Worm (Caenorhabditis elegans) whole organism, L3 larva: Measurements from ENCODE around the gene ptp-4A2.
A peak's percentile ranks its signal among the peaks of the same experiment; 100 is the strongest.

Experiments used
- R02D3.7 ChIP-seq: fragments of 150-350 bp; optimal IDR thresholded peaks from 2 replicates; lab custom pipeline; 2014; ENCODE audit warnings: missing biosample characterization, missing genetic modification characterization
- aly-2 ChIP-seq: fragments of 150-350 bp; optimal IDR thresholded peaks from 2 replicates; lab custom pipeline; 2014; ENCODE audit warnings: missing biosample characterization, missing genetic modification characterization
- ama-1 ChIP-seq: fragments of 150-350 bp; optimal IDR thresholded peaks from 2 replicates; lab custom pipeline; 2018
- ceh-16 ChIP-seq: sonication (generic microtip); optimal IDR thresholded peaks from 2 replicates; lab custom pipeline; 2017; ENCODE audit warnings: missing biosample characterization, missing genetic modification characterization
- ceh-82 ChIP-seq: fragments of 150-350 bp; optimal IDR thresholded peaks from 2 replicates; lab custom pipeline; 2014; ENCODE audit warnings: missing biosample characterization, missing genetic modification characterization
- ceh-9 ChIP-seq: sonication (generic microtip); optimal IDR thresholded peaks from 2 replicates; lab custom pipeline; 2018; ENCODE audit warnings: missing biosample characterization, missing genetic modification characterization
- egl-27 ChIP-seq: sonication (generic microtip); optimal IDR thresholded peaks from 4 replicates; lab custom pipeline; 2017; ENCODE audit warnings: missing biosample characterization, missing genetic modification reagents, missing genetic modification characterization
- egl-5 ChIP-seq: fragments of 150-350 bp; optimal IDR thresholded peaks from 2 replicates; lab custom pipeline; 2017; ENCODE audit warnings: missing biosample characterization, missing genetic modification reagents, missing genetic modification characterization, inconsistent platforms
- elt-1 ChIP-seq: fragments of 150-350 bp; optimal IDR thresholded peaks from 2 replicates; lab custom pipeline; 2014; ENCODE audit warnings: missing biosample characterization, missing genetic modification characterization
- elt-2 ChIP-seq: sonication (generic microtip); optimal IDR thresholded peaks from 2 replicates; lab custom pipeline; 2016; ENCODE audit warnings: missing genetic modification reagents, mild to moderate bottlenecking, missing genetic modification characterization, missing compliant biosample characterization
- eor-1 ChIP-seq, 2 experiments: fragments of 150-350 bp; optimal IDR thresholded peaks; 2 replicates each; lab custom pipeline; 2014 to 2018; ENCODE audit warnings: missing biosample characterization in 2 of 2, missing genetic modification characterization in 2 of 2
- fkh-2 ChIP-seq: fragments of 150-350 bp; optimal IDR thresholded peaks from 2 replicates; lab custom pipeline; 2014; ENCODE audit warnings: missing biosample characterization, missing genetic modification reagents, missing genetic modification characterization
- fos-1 ChIP-seq: fragments of 150-350 bp; optimal IDR thresholded peaks from 2 replicates; lab custom pipeline; 2014; ENCODE audit warnings: missing biosample characterization, missing genetic modification characterization
- hmg-11 ChIP-seq: sonication (generic microtip); optimal IDR thresholded peaks from 2 replicates; lab custom pipeline; 2016; ENCODE audit warnings: missing genetic modification characterization, missing compliant biosample characterization
- jun-1 ChIP-seq: fragments of 150-350 bp; optimal IDR thresholded peaks from 2 replicates; lab custom pipeline; 2014; ENCODE audit warnings: missing biosample characterization, missing genetic modification reagents, missing genetic modification characterization
- lin-15B ChIP-seq: fragments of 150-350 bp; optimal IDR thresholded peaks from 2 replicates; lab custom pipeline; 2014; ENCODE audit warnings: missing biosample characterization, missing genetic modification characterization
- lin-39 ChIP-seq: fragments of 150-350 bp; optimal IDR thresholded peaks from 2 replicates; lab custom pipeline; 2018; ENCODE audit warnings: missing biosample characterization, missing genetic modification reagents, missing genetic modification characterization
- mml-1 ChIP-seq: fragments of 150-350 bp; sonication (generic microtip); optimal IDR thresholded peaks from 3 replicates; lab custom pipeline; 2014; ENCODE audit warnings: missing biosample characterization, missing genetic modification characterization
- nhr-11 ChIP-seq: fragments of 150-350 bp; optimal IDR thresholded peaks from 2 replicates; lab custom pipeline; 2014; ENCODE audit warnings: missing biosample characterization, missing genetic modification characterization
- nhr-23 ChIP-seq: fragments of 150-350 bp; optimal IDR thresholded peaks from 2 replicates; lab custom pipeline; 2014; ENCODE audit warnings: missing biosample characterization, missing genetic modification reagents, missing genetic modification characterization
- nhr-237 ChIP-seq: fragments of 150-350 bp; optimal IDR thresholded peaks from 2 replicates; lab custom pipeline; 2014; ENCODE audit warnings: missing biosample characterization, missing genetic modification characterization
- nhr-28 ChIP-seq: fragments of 150-350 bp; optimal IDR thresholded peaks from 2 replicates; lab custom pipeline; 2014; ENCODE audit warnings: missing biosample characterization, missing genetic modification characterization
- nhr-67 ChIP-seq: fragments of 150-350 bp; optimal IDR thresholded peaks from 2 replicates; lab custom pipeline; 2014; ENCODE audit warnings: missing biosample characterization, missing genetic modification characterization
- nhr-77 ChIP-seq: fragments of 150-350 bp; optimal IDR thresholded peaks from 2 replicates; lab custom pipeline; 2014; ENCODE audit warnings: missing biosample characterization, missing genetic modification characterization
- pha-4 ChIP-seq: fragments of 150-350 bp; optimal IDR thresholded peaks from 2 replicates; lab custom pipeline; 2014; ENCODE audit warnings: missing biosample characterization, missing genetic modification reagents, missing genetic modification characterization
- pqm-1 ChIP-seq: fragments of 150-350 bp; optimal IDR thresholded peaks from 2 replicates; lab custom pipeline; 2017; ENCODE audit warnings: missing biosample characterization, missing genetic modification characterization, inconsistent platforms
- unc-62 ChIP-seq: fragments of 150-350 bp; sonication (generic microtip); optimal IDR thresholded peaks from 4 replicates; lab custom pipeline; 2014; ENCODE audit warnings: missing biosample characterization, missing genetic modification reagents, missing genetic modification characterization

Gene ptp-4A2

DNA sequence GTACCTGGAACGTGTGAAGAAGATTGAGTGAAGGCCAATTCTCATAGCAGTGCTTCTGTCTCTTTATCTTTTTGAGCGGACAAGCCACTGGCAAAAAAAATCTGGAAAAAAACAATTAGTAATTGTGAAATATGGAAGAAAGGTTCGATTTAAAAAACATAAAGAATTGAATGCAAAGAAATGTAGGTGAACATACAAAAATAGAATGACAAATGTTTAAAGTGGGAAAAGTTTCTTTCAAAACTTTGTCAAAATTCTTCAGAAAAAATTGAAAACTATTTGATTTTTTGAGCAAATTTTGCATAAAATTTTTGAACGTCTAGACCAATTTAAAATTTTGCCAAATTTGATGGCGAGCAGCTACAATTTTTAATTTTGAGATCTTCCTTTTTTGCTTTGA lies at the start of gene ptp-4A2:
Gene ptp-4A2 (minus strand): TSS at position 101 of the 400 bp plus-strand sequence.
- TF ChIP-seq ceh-82 (tag; lab: Kevin White, UChicago) (no peak), jun-1 (tag; lab: Kevin White, UChicago) (no peak), ceh-9 (tag; lab: Kevin White, UChicago) (no peak), ama-1 (lab: Kevin White, UChicago) (no peak), fkh-2 (tag; lab: Kevin White, UChicago) (no peak), nhr-237 (tag; lab: Kevin White, UChicago) (no peak)
- TF ChIP-seq, all 47 proteins: peak for 0

- TF ChIP-seq nhr-28 (tag; lab: Kevin White, UChicago) (no peak), ceh-9 (tag; lab: Kevin White, UChicago) (no peak), mml-1 (tag; lab: Kevin White, UChicago) (no peak), ceh-16 (no peak), nhr-77 (tag; lab: Kevin White, UChicago) (no peak), pqm-1 (no peak), elt-1 (tag; lab: Kevin White, UChicago) (no peak), aly-2 (tag; lab: Kevin White, UChicago) (no peak), hmg-11 (tag; lab: Kevin White, UChicago) (no peak), nhr-67 (tag; lab: Kevin White, UChicago) (no peak), eor-1 (tag; optimal IDR thresholded peaks at IDR 0.05; lab: Kevin White, UChicago) (no peak), elt-2 (tag; lab: Kevin White, UChicago) (no peak)
- TF ChIP-seq, all 47 proteins: peak for 0
Observed at ce11 chrX:3991652-3992051, 48.5 kb upstream of the ptp-4A2 start.

DNA sequence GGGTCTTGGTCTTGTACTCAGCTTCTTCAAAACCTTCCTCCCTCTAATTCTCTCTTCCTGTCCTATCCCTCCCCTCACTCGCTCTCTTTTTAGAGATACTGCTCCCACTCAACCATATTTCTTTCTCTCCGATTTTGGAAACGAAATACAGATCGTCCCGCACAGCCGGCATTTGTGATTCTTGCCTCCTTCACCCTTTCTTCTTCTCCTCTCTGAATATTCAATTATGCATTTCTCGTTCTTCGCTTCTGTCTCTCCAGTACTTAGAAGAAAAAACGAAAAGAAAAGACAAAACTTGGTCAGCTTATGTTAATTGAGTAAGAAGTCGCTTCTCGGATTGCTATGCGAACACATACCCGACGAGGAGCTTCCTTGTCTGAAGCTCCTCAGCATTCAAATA lies 47.8 kb upstream of the ptp-4A2 start:
- no peak for TF ChIP-seq nhr-23
- no peak for TF ChIP-seq unc-62 (GFP tag; lab: Kevin White, UChicago)
- no peak for TF ChIP-seq egl-5 (tag; lab: Kevin White, UChicago)
- TF ChIP-seq ceh-9 (tag; lab: Kevin White, UChicago): no peak
- TF ChIP-seq eor-1 (tag; optimal IDR thresholded peaks at IDR 0.05; lab: Kevin White, UChicago): no peak
- no peak for TF ChIP-seq jun-1 (tag; lab: Kevin White, UChicago)

DNA sequence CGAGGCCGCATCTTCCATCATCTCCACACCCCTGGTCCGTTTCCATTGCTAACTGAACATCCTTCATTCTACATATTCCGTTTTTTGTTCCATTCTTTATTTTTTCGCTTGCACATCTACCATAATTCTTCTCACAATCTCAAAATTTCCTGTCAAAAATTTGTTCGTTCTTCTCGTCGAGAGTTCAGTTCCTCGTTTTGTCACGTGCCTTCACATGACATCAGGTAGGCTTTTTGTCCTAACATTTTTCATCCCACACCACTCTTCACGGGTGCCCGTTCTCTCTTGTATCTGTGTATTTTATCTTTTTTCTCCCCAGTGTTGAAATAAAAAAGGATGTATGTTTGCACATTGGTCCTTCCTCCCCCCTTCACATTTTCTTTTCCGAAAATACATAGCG lies 47.4 kb upstream of the ptp-4A2 start:
- TF ChIP-seq pha-4 (tag; lab: Kevin White, UChicago) (peak; percentile 80), lin-15B (tag; lab: Kevin White, UChicago) (no peak)

- peak; percentile 24 for TF ChIP-seq lin-39 (tag; lab: Kevin White, UChicago)
- TF ChIP-seq unc-62 (GFP tag; lab: Kevin White, UChicago): no peak
- TF ChIP-seq, all 47 proteins: peak for 1
Observed at ce11 chrX:3988575-3988974, 45.5 kb upstream of the ptp-4A2 start.

ce11 chrX:3982370-3982769 lies 39.3 kb upstream of the ptp-4A2 start:
- no peak for TF ChIP-seq R02D3.7
- peak; percentile 24 for TF ChIP-seq fos-1 (tag; lab: Kevin White, UChicago)
- no peak for TF ChIP-seq eor-1 (tag; optimal IDR thresholded peaks at IDR 0.05; lab: Kevin White, UChicago)
- no peak for TF ChIP-seq aly-2 (tag; lab: Kevin White, UChicago)
- TF ChIP-seq lin-39 (tag; lab: Kevin White, UChicago): no peak
- peak; percentile 55 for TF ChIP-seq pha-4 (tag; lab: Kevin White, UChicago)

DNA sequence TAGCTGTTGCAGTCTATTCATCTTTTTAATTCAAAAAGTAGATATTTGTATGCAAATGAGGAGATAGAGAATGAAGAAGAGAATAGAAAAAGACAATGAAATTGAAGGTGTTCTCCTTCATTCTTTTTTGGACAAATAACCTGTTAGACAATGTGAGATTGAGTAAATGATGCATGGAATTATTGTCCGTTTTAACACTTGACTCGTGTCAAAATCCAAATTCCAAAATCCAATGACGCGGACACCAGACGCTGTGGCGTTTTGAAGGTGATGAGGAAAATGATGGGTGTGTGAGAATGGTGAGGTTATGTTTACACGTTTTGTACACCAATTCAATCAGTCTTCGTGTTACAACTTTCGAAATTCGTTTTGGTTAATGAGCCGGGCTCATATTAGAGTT lies 36.0 kb upstream of the ptp-4A2 start:
- no peak for TF ChIP-seq nhr-77 (tag; lab: Kevin White, UChicago)
- no peak for TF ChIP-seq nhr-237 (tag; lab: Kevin White, UChicago)
- TF ChIP-seq nhr-11 (tag; lab: Kevin White, UChicago): no peak
- TF ChIP-seq egl-27 (tag; lab: Kevin White, UChicago): no peak
- TF ChIP-seq ceh-82 (tag; lab: Kevin White, UChicago): no peak
- no peak for TF ChIP-seq egl-5 (tag; lab: Kevin White, UChicago)
- TF ChIP-seq unc-62 (GFP tag; lab: Kevin White, UChicago): no peak

DNA sequence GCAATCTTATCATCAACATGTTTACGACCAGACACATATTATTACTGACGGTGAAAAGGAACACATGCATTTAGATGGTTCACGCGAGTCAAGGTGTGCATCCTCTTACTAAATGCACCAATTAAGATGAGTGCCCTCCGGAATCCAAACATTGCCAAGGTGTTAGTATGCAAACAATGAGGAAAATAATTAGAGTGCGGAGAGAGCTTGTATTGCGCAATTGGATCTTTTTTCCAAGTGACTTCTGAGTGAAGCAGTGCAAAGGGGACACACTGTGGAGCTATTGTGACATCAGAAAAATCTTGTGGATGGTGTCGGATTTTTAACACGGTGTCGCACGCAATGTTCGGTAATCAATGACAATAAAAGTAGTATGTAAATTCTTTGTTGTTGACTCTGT lies 34.2 kb upstream of the ptp-4A2 start:
- TF ChIP-seq elt-2 (tag; lab: Kevin White, UChicago) (no peak), egl-27 (tag; lab: Kevin White, UChicago) (no peak)
